Fruit fly (Drosophila melanogaster): ENCODE measurements around the gene Ac3.

Gene Ac3

DNA sequence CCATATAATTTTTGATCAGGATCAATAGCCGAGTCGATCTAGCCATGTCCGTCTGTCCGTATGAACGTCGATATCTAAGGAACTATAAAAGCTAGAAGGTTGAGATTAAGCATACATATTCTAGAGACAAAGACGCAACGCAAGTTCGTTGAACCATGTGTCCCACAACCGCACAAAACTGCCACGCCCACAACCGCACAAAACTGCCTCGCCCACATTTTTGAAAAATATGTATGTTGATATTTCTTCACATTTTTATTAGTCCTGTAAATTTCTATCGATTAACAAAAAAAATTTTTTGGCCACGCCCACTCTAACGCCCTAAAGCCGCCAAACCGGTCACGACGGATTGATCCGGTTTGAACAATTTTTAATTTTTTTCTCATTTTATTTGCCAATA, 57.0 kb downstream of the Ac3 start:
- TF ChIP-seq psq (optimal IDR thresholded peaks at IDR 0.05) (no peak), Dll (optimal IDR thresholded peaks at IDR 0.05) (no peak), EcR (GFP tag; optimal IDR thresholded peaks at IDR 0.05) (no peak), pan (optimal IDR thresholded peaks at IDR 0.05) (no peak), usp (GFP tag; optimal IDR thresholded peaks at IDR 0.05) (no peak), CG8478 (optimal IDR thresholded peaks at IDR 0.05) (no peak)
